Worm (Caenorhabditis elegans) whole organism, early embryonic: ENCODE measurements around the gene lmtr-3.

Experiments used
- aly-1 ChIP-seq: sonication (generic microtip); optimal IDR thresholded peaks from 2 replicates; lab custom pipeline; 2016; ENCODE audit warnings: missing genetic modification characterization, missing compliant biosample characterization
- ama-1 ChIP-seq: fragments of 150-350 bp; optimal IDR thresholded peaks from 2 replicates; lab custom pipeline; 2014
- ceh-13 ChIP-seq: fragments of 200-800 bp; sonication (Bioruptor generic); optimal IDR thresholded peaks from 2 replicates; lab custom pipeline; 2018; ENCODE audit warnings: mild to moderate bottlenecking, missing genetic modification characterization, missing compliant biosample characterization
- ceh-36 ChIP-seq: sonication (generic microtip); optimal IDR thresholded peaks from 2 replicates; lab custom pipeline; 2016; ENCODE audit warnings: missing genetic modification characterization, inconsistent platforms, missing compliant biosample characterization
- ets-7 ChIP-seq: sonication (generic microtip); optimal IDR thresholded peaks from 2 replicates; lab custom pipeline; 2016; ENCODE audit warnings: missing genotype, missing genetic modification characterization, missing compliant biosample characterization
- flt-1 ChIP-seq: fragments of 200-800 bp; sonication (Bioruptor generic); IDR thresholded peaks from 2 replicates; pipeline ENCODE4 v1.3.6; 2022; ENCODE audit warnings: missing genetic modification characterization, missing compliant biosample characterization
- hmbx-1 ChIP-seq: sonication (generic microtip); optimal IDR thresholded peaks from 2 replicates; lab custom pipeline; 2016; ENCODE audit warnings: mild to moderate bottlenecking, missing genetic modification characterization, missing compliant biosample characterization
- hmg-4 ChIP-seq: fragments of 200-800 bp; sonication (Bioruptor generic); optimal IDR thresholded peaks from 2 replicates; lab custom pipeline; 2018; ENCODE audit warnings: mild to moderate bottlenecking, missing genetic modification characterization, missing compliant biosample characterization
- hnd-1 ChIP-seq: sonication (generic microtip); optimal IDR thresholded peaks from 2 replicates; lab custom pipeline; 2016; ENCODE audit warnings: missing genetic modification characterization, missing compliant biosample characterization
- pes-1 ChIP-seq: fragments of 200-800 bp; sonication (Bioruptor generic); IDR thresholded peaks from 2 replicates; pipeline ENCODE4 v1.3.6; 2022; ENCODE audit warnings: missing genetic modification reagents, missing genetic modification characterization, missing compliant biosample characterization
- scrt-1 ChIP-seq: fragments of 200-800 bp; sonication (Bioruptor generic); IDR thresholded peaks from 2 replicates; pipeline ENCODE4 v1.3.6; 2022; ENCODE audit warnings: missing genetic modification characterization, missing compliant biosample characterization
- sea-1 ChIP-seq: fragments of 200-800 bp; sonication (Bioruptor generic); conservative IDR thresholded peaks from 2 replicates; pipeline ENCODE4 v1.3.6; 2022; ENCODE audit warnings: missing genetic modification characterization, missing compliant biosample characterization
- tbx-11 ChIP-seq: fragments of 200-800 bp; sonication (Bioruptor generic); IDR thresholded peaks from 2 replicates; pipeline ENCODE4 v1.3.6; 2022; ENCODE audit warnings: missing genetic modification characterization, missing compliant biosample characterization

DNA sequence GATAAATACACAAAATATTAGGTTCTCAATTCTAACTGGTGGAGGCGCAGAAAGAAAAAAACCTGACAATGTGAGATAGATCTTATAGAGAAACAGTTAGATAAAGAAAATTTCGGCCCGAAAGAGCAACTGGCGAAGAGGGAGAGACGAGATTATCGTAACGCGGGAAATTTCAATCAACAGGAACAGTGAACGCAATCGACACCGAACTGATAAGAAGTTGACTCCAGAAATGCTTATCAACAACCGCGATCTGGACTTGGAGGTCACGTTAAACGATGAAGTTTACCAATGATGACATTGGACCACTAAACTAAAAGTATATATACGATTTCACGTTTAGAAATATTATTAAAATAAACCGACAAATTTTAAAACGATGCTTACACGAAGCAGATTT, 47.6 kb upstream of the lmtr-3 start:
- TF ChIP-seq ets-7, result no peak
- TF ChIP-seq ama-1 (lab: Kevin White, UChicago), result no peak
- TF ChIP-seq flt-1, result no peak
- no peak for TF ChIP-seq hmbx-1 (tag; lab: Kevin White, UChicago)
- no peak for TF ChIP-seq scrt-1 (GFP tag; lab: Robert Waterston, UW)
- TF ChIP-seq aly-1 (tag; lab: Kevin White, UChicago), result no peak
- TF ChIP-seq pes-1 (GFP tag; lab: Robert Waterston, UW), result no peak
- no peak for TF ChIP-seq hnd-1 (tag; lab: Kevin White, UChicago)
- TF ChIP-seq ceh-36 (tag; lab: Kevin White, UChicago), result no peak
- no peak for TF ChIP-seq ceh-13 (GFP tag; lab: Kevin White, UChicago)
- no peak for TF ChIP-seq tbx-11 (GFP tag; lab: Robert Waterston, UW)
- no peak for TF ChIP-seq sea-1 (GFP tag; lab: Robert Waterston, UW)
- TF ChIP-seq hmg-4 (GFP tag; lab: Kevin White, UChicago), result no peak
